Worm (Caenorhabditis elegans): ENCODE data around the gene F32D8.11.
A peak's percentile ranks its signal among the peaks of the same experiment; 100 is the strongest.

The F32D8.11 gene

ce11 chrV:10862457-10863097 lies 26.4 kb downstream of the F32D8.11 start:
- no peak for TF ChIP-seq daf-8 (GFP tag; IDR thresholded peaks at IDR 0.05)
- no peak for TF ChIP-seq jun-1 (tag; optimal IDR thresholded peaks at IDR 0.05)
- no peak for TF ChIP-seq nhr-237 (tag; optimal IDR thresholded peaks at IDR 0.05)
- no peak for TF ChIP-seq dmd-9 (GFP tag; IDR thresholded peaks at IDR 0.05)
- TF ChIP-seq nhr-11 (tag; optimal IDR thresholded peaks at IDR 0.05): no peak
- TF ChIP-seq ces-1 (GFP tag; optimal IDR thresholded peaks at IDR 0.05): no peak
- TF ChIP-seq zfp-3 (GFP tag; conservative IDR thresholded peaks at IDR 0.05): no peak
- no peak for TF ChIP-seq ceh-28 (tag; optimal IDR thresholded peaks at IDR 0.05)
- no peak for TF ChIP-seq mxl-3 (GFP tag; optimal IDR thresholded peaks at IDR 0.05)
- TF ChIP-seq daf-12 (tag; optimal IDR thresholded peaks at IDR 0.05): no peak
- no peak for TF ChIP-seq nhr-28 (tag; optimal IDR thresholded peaks at IDR 0.05)
- TF ChIP-seq nhr-41 (GFP tag; IDR thresholded peaks at IDR 0.05): no peak
- TF ChIP-seq F44E2.7 (GFP tag; IDR thresholded peaks at IDR 0.05): no peak
- TF ChIP-seq nhr-76 (tag; optimal IDR thresholded peaks at IDR 0.05): no peak
- TF ChIP-seq dmd-8 (GFP tag; IDR thresholded peaks at IDR 0.05): no peak

- TF ChIP-seq mep-1 (tag; optimal IDR thresholded peaks at IDR 0.05) (peak; percentile 47), unc-62 (GFP tag; optimal IDR thresholded peaks at IDR 0.05 in 1 of 2) (peak in 1 of 2 experiments; percentile 87), unc-62 (tag; optimal IDR thresholded peaks at IDR 0.05) (no peak), nhr-28 (tag; optimal IDR thresholded peaks at IDR 0.05) (peak; percentile 59), hmg-1.1 (GFP tag; IDR thresholded peaks at IDR 0.05) (no peak), nhr-6 (tag; optimal IDR thresholded peaks at IDR 0.05) (no peak), nhr-42 (GFP tag; IDR thresholded peaks at IDR 0.05) (no peak), dmd-6 (GFP tag; IDR thresholded peaks at IDR 0.05) (peak; percentile 20), lin-13 (GFP tag; optimal IDR thresholded peaks at IDR 0.05) (no peak), rbr-2 (tag; optimal IDR thresholded peaks at IDR 0.05) (peak; percentile 52), daf-16 (GFP tag; optimal IDR thresholded peaks at IDR 0.05) (no peak), daf-16 (tag; optimal IDR thresholded peaks at IDR 0.05) (peak; percentile 24), duxl-1 (tag; optimal IDR thresholded peaks at IDR 0.05; ENCODE audit: poor library complexity) (no peak), mdl-1 (tag; optimal IDR thresholded peaks at IDR 0.05) (peak in 1 of 2 experiments; percentile 24), hlh-11 (tag; optimal IDR thresholded peaks at IDR 0.05) (peak; percentile 42), lin-39 (tag; optimal IDR thresholded peaks at IDR 0.05) (no peak), saeg-2 (GFP tag; IDR thresholded peaks at IDR 0.05) (no peak), nhr-77 (tag; optimal IDR thresholded peaks at IDR 0.05) (peak; percentile 15), ceh-28 (tag; optimal IDR thresholded peaks at IDR 0.05) (no peak), unc-130 (GFP tag; optimal IDR thresholded peaks at IDR 0.05) (no peak), ama-1 (optimal IDR thresholded peaks at IDR 0.05) (peak; percentile 25), nhr-10 (tag; optimal IDR thresholded peaks at IDR 0.05) (no peak), aha-1 (tag) (peak; percentile 13), hlh-30 (tag; optimal IDR thresholded peaks at IDR 0.05; ENCODE audit: insufficient read depth) (peak; percentile 75), nhr-11 (tag; optimal IDR thresholded peaks at IDR 0.05) (peak; percentile 15), lsy-2 (tag; optimal IDR thresholded peaks at IDR 0.05) (peak in 1 of 2 experiments; percentile 45), hif-1 (tag; optimal IDR thresholded peaks at IDR 0.05) (peak in 1 of 2 experiments; percentile 51), ceh-32 (tag; optimal IDR thresholded peaks at IDR 0.05; ENCODE audit: poor library complexity) (no peak)
Observed at ce11 chrV:10861611-10862262, 27.2 kb downstream of the F32D8.11 start.
